Fruit fly (Drosophila melanogaster) S2 (cell line): ENCODE data around the gene RpL30.

Experiments
- CG8478 ChIP-seq: fragments of >200 bp; optimal IDR thresholded peaks from 2 replicates; lab custom pipeline; 2018
- CTCF ChIP-seq, 2 experiments: fragments of >200 bp; optimal IDR thresholded peaks; 2 replicates each; lab custom pipeline; 2018

DNA sequence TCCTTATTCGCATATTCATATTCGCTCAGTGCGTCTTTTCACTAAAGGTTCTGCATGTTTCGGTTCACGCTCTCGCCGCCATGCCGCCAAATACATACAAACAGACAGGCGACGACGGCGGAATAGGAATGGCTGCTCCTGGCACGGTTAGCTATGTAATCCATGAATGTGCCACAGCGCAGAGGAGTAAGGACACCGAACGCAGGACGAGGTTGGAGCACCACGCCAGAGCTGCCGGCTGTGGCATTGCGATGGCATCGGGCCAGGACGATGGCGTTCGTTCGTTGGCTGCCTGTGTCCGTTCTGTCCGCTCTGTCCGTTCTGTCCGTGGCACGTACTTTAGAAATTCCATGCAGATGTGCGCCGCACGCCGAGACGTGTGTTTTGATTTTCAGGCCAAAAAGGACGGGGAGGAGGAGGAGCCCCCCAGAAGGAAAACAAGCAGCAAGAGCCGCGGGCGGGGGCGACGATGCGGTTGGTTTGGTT lies 5.8 kb upstream of the RpL30 start:
- TF ChIP-seq CTCF (optimal IDR thresholded peaks at IDR 0.05; lab: Kevin White, UChicago) (no peak), CG8478 (no peak)
